Worm (Caenorhabditis elegans): ENCODE results near the gene W02A2.12.

Gene W02A2.12

ce11 chrIV:13358488-13358887 lies 9.9 kb upstream of the W02A2.12 start, which contains the start of gene W02A2.8:
Gene W02A2.8, minus strand, starts transcription at chrIV:13358588.
- TF ChIP-seq flt-1 (GFP tag; IDR thresholded peaks at IDR 0.05) (no peak), pes-1 (GFP tag; IDR thresholded peaks at IDR 0.05) (no peak), ceh-36 (tag; optimal IDR thresholded peaks at IDR 0.05) (no peak), hmbx-1 (tag; optimal IDR thresholded peaks at IDR 0.05) (no peak), aly-1 (tag; optimal IDR thresholded peaks at IDR 0.05) (no peak), F13C5.2 (tag; optimal IDR thresholded peaks at IDR 0.05) (no peak), B0310.2 (tag; optimal IDR thresholded peaks at IDR 0.05) (no peak), ets-7 (tag; optimal IDR thresholded peaks at IDR 0.05) (no peak), hmg-4 (GFP tag; optimal IDR thresholded peaks at IDR 0.05) (no peak), ama-1 (optimal IDR thresholded peaks at IDR 0.05) (no peak), ceh-13 (GFP tag; optimal IDR thresholded peaks at IDR 0.05) (no peak), tbx-11 (GFP tag; IDR thresholded peaks at IDR 0.05) (no peak)

DNA sequence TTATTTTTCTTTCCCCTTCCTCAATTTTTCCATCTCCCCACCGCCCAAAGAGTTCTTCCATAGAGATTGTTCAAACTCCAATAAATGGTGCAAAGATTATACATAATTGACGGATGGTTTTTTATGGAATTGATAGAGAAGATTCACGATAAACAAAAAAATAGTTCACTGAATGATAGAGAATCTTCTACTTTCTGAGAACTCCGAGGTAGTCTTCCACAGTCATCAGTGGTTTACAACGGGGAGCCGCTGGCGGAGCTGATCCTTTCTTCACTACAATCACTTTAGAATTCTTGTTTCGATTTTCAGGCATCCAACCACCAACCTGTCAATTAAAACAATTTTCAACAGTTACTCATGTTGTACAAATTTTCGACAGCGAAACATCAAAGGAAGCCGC lies 7.4 kb upstream of the W02A2.12 start:
- TF ChIP-seq ets-7 (tag; optimal IDR thresholded peaks at IDR 0.05), result no peak
- no peak for TF ChIP-seq scrt-1 (GFP tag; IDR thresholded peaks at IDR 0.05)
- no peak for TF ChIP-seq tra-4 (tag; optimal IDR thresholded peaks at IDR 0.05)
- no peak for TF ChIP-seq hnd-1 (tag; optimal IDR thresholded peaks at IDR 0.05)
- no peak for TF ChIP-seq aly-1 (tag; optimal IDR thresholded peaks at IDR 0.05)
- no peak for TF ChIP-seq ceh-36 (tag; optimal IDR thresholded peaks at IDR 0.05)
- no peak for TF ChIP-seq F13C5.2 (tag; optimal IDR thresholded peaks at IDR 0.05)
- TF ChIP-seq pes-1 (GFP tag; IDR thresholded peaks at IDR 0.05), result no peak
- no peak for TF ChIP-seq tbx-37 (GFP tag; conservative IDR thresholded peaks at IDR 0.05)
- no peak for TF ChIP-seq tbx-11 (GFP tag; IDR thresholded peaks at IDR 0.05)
- TF ChIP-seq hmg-4 (GFP tag; optimal IDR thresholded peaks at IDR 0.05), result no peak
- TF ChIP-seq B0310.2 (tag; optimal IDR thresholded peaks at IDR 0.05), result no peak
- no peak for TF ChIP-seq ama-1 (optimal IDR thresholded peaks at IDR 0.05)
- no peak for TF ChIP-seq ceh-13 (GFP tag; optimal IDR thresholded peaks at IDR 0.05)
- TF ChIP-seq sea-1 (GFP tag; conservative IDR thresholded peaks at IDR 0.05), result no peak
- TF ChIP-seq flt-1 (GFP tag; IDR thresholded peaks at IDR 0.05), result no peak
- TF ChIP-seq hmbx-1 (tag; optimal IDR thresholded peaks at IDR 0.05), result no peak

ce11 chrIV:13354044-13354443 lies 5.4 kb upstream of the W02A2.12 start:
- TF ChIP-seq F13C5.2 (tag; optimal IDR thresholded peaks at IDR 0.05) (no peak), tra-4 (tag; optimal IDR thresholded peaks at IDR 0.05) (no peak), sea-1 (GFP tag; conservative IDR thresholded peaks at IDR 0.05) (no peak), hmg-4 (GFP tag; optimal IDR thresholded peaks at IDR 0.05) (no peak), scrt-1 (GFP tag; IDR thresholded peaks at IDR 0.05) (no peak), aly-1 (tag; optimal IDR thresholded peaks at IDR 0.05) (no peak), ceh-36 (tag; optimal IDR thresholded peaks at IDR 0.05) (no peak), ama-1 (optimal IDR thresholded peaks at IDR 0.05) (no peak)

DNA sequence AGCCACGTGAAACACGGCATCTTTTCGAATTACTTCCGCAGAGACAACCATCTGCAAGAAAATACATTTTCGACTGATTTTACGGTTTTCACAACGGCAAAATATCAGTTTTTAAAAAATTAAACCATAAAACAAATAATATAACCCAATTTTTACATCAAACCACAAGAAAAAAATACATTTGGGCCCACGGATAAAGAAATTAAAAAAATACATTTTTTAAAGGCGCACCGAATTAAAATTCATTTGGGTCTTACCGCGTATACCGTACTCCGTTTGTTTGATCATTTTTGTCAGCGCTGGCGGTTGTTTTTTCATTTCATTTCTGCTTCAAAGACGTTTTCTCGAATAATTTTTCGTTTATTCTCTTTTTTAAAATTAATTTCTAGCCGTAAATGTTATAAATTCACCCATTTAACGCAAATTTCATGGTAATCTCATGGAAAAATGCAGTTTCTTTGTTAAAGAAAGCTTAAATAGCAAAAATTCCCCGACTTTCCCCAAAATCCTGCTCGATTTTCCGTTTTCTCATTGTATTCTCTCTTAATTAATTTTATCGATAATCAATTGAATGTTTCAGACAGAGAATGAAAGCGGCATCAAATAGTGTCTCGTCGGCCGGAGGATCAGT lies 4.6 kb upstream of the W02A2.12 start, which contains the start of the genes rec-8 and mex-5:
Gene rec-8, minus strand, starts transcription at position 51 of the 631 bp plus-strand sequence.
Gene mex-5, plus strand, starts transcription at position 581 of the 631 bp plus-strand sequence.
- TF ChIP-seq sea-1 (GFP tag; conservative IDR thresholded peaks at IDR 0.05), result no peak
- TF ChIP-seq tra-4 (tag; optimal IDR thresholded peaks at IDR 0.05), result no peak
- no peak for TF ChIP-seq scrt-1 (GFP tag; IDR thresholded peaks at IDR 0.05)
- no peak for TF ChIP-seq hnd-1 (tag; optimal IDR thresholded peaks at IDR 0.05)
- TF ChIP-seq aly-1 (tag; optimal IDR thresholded peaks at IDR 0.05), result no peak
- no peak for TF ChIP-seq hmbx-1 (tag; optimal IDR thresholded peaks at IDR 0.05)
- no peak for TF ChIP-seq tbx-11 (GFP tag; IDR thresholded peaks at IDR 0.05)
- TF ChIP-seq tbx-37 (GFP tag; conservative IDR thresholded peaks at IDR 0.05), result no peak
- no peak for TF ChIP-seq B0310.2 (tag; optimal IDR thresholded peaks at IDR 0.05)
- TF ChIP-seq F13C5.2 (tag; optimal IDR thresholded peaks at IDR 0.05), result no peak
- no peak for TF ChIP-seq pes-1 (GFP tag; IDR thresholded peaks at IDR 0.05)
- no peak for TF ChIP-seq ceh-13 (GFP tag; optimal IDR thresholded peaks at IDR 0.05)

DNA sequence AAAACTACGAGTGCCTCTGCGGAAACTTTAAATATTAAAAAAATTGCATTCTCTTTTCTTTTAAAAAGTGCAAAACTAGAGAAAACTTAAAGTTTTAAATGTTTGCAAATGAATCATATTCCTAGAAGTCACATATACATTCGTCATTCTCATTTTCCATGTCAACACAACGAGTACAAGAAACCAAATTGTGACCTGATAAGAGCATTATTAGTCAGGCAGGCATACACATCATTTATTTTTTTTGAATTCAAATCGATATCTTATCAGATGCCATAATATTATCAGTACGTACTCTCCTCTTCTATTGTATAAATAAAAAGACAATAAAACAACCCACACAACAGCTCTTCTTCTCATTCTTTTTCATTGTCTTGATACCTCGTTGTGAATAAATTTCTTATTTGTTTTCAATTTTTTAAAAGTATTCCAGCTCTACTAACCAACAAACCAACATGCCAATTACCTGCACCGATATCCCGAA lies 1.4 kb downstream of the W02A2.12 start, which contains the start of gene W02A2.9:
Gene W02A2.9, plus strand, starts transcription at position 434 of the 484 bp plus-strand sequence.
- no peak for TF ChIP-seq sea-1 (GFP tag; conservative IDR thresholded peaks at IDR 0.05)
- TF ChIP-seq ceh-13 (GFP tag; optimal IDR thresholded peaks at IDR 0.05), result no peak
- TF ChIP-seq B0310.2 (tag; optimal IDR thresholded peaks at IDR 0.05), result no peak
- no peak for TF ChIP-seq ets-7 (tag; optimal IDR thresholded peaks at IDR 0.05)
- TF ChIP-seq tbx-11 (GFP tag; IDR thresholded peaks at IDR 0.05), result no peak
- no peak for TF ChIP-seq ceh-36 (tag; optimal IDR thresholded peaks at IDR 0.05)
- TF ChIP-seq scrt-1 (GFP tag; IDR thresholded peaks at IDR 0.05), result no peak
- no peak for TF ChIP-seq pes-1 (GFP tag; IDR thresholded peaks at IDR 0.05)
- TF ChIP-seq flt-1 (GFP tag; IDR thresholded peaks at IDR 0.05), result no peak
- no peak for TF ChIP-seq hmg-4 (GFP tag; optimal IDR thresholded peaks at IDR 0.05)
- no peak for TF ChIP-seq F13C5.2 (tag; optimal IDR thresholded peaks at IDR 0.05)
- no peak for TF ChIP-seq aly-1 (tag; optimal IDR thresholded peaks at IDR 0.05)
- no peak for TF ChIP-seq hmbx-1 (tag; optimal IDR thresholded peaks at IDR 0.05)
- no peak for TF ChIP-seq ama-1 (optimal IDR thresholded peaks at IDR 0.05)
- TF ChIP-seq tra-4 (tag; optimal IDR thresholded peaks at IDR 0.05), result no peak

- TF ChIP-seq tbx-37 (GFP tag; conservative IDR thresholded peaks at IDR 0.05) (no peak), tra-4 (tag; optimal IDR thresholded peaks at IDR 0.05) (no peak), hmg-4 (GFP tag; optimal IDR thresholded peaks at IDR 0.05) (no peak), flt-1 (GFP tag; IDR thresholded peaks at IDR 0.05) (no peak), tbx-11 (GFP tag; IDR thresholded peaks at IDR 0.05) (no peak), pes-1 (GFP tag; IDR thresholded peaks at IDR 0.05) (no peak), ama-1 (optimal IDR thresholded peaks at IDR 0.05) (no peak), hmbx-1 (tag; optimal IDR thresholded peaks at IDR 0.05) (no peak)
These were observed 2.6 kb downstream of the W02A2.12 start for ce11 chrIV:13346078-13346477.

- TF ChIP-seq pes-1 (GFP tag; IDR thresholded peaks at IDR 0.05), result no peak
- no peak for TF ChIP-seq hnd-1 (tag; optimal IDR thresholded peaks at IDR 0.05)
- TF ChIP-seq tra-4 (tag; optimal IDR thresholded peaks at IDR 0.05), result no peak
- no peak for TF ChIP-seq sea-1 (GFP tag; conservative IDR thresholded peaks at IDR 0.05)
- no peak for TF ChIP-seq ama-1 (optimal IDR thresholded peaks at IDR 0.05)
- no peak for TF ChIP-seq tbx-37 (GFP tag; conservative IDR thresholded peaks at IDR 0.05)
- no peak for TF ChIP-seq hmbx-1 (tag; optimal IDR thresholded peaks at IDR 0.05)
- no peak for TF ChIP-seq flt-1 (GFP tag; IDR thresholded peaks at IDR 0.05)
- no peak for TF ChIP-seq hmg-4 (GFP tag; optimal IDR thresholded peaks at IDR 0.05)
- no peak for TF ChIP-seq tbx-11 (GFP tag; IDR thresholded peaks at IDR 0.05)
- TF ChIP-seq B0310.2 (tag; optimal IDR thresholded peaks at IDR 0.05), result no peak
- TF ChIP-seq ceh-36 (tag; optimal IDR thresholded peaks at IDR 0.05), result no peak
- no peak for TF ChIP-seq scrt-1 (GFP tag; IDR thresholded peaks at IDR 0.05)
- no peak for TF ChIP-seq ets-7 (tag; optimal IDR thresholded peaks at IDR 0.05)
- no peak for TF ChIP-seq F13C5.2 (tag; optimal IDR thresholded peaks at IDR 0.05)
- TF ChIP-seq aly-1 (tag; optimal IDR thresholded peaks at IDR 0.05), result no peak
- TF ChIP-seq ceh-13 (GFP tag; optimal IDR thresholded peaks at IDR 0.05), result no peak
These were observed 6.1 kb downstream of the W02A2.12 start, which contains the start of gene W02A2.5 for ce11 chrIV:13342555-13342954. Gene W02A2.5, plus strand, starts transcription at chrIV:13342855.
